Worm (Caenorhabditis elegans) whole organism, L4/young adult: Measurements from ENCODE around the gene parg-2.

ENCODE experiments used
- W03F9.2 ChIP-seq: fragments of 150-350 bp; optimal IDR thresholded peaks from 2 replicates; lab custom pipeline; 2014; ENCODE audit warnings: missing biosample characterization, missing genetic modification characterization
- him-1 ChIP-seq: sonication (generic microtip); optimal IDR thresholded peaks from 2 replicates; lab custom pipeline; 2016; ENCODE audit warnings: missing genotype, missing genetic modification reagents, missing genetic modification characterization, missing compliant biosample characterization

DNA sequence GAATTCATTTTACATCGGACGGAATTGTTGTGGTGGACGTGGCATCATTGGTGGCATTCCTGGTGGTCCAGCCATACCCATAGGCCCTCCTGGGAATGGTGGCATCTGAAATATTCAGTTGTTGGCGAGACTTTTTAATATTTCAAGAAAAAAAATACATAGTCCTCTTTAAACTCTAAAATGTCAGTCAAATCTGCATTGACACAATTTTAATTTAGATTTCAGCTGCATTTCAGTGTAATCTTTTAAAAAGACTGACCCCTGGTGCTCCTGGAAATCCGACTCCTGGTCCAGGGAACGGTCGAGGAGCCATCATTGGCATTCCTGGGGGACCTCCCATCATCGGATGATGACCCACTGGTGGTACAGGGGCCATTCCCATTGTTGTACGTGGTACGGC, 28.0 kb downstream of the parg-2 start:
- TF ChIP-seq him-1 (tag; lab: Kevin White, UChicago) = no peak
- TF ChIP-seq W03F9.2 (tag; lab: Kevin White, UChicago) = no peak
